Worm (Caenorhabditis elegans): Measurements from ENCODE around the gene oac-55.

oac-55 gene

ce11 chrV:3743172-3743626 is 17.7 kb upstream of the oac-55 start, which contains the start of gene mtm-9 (continued):
- TF ChIP-seq sea-2 (GFP tag; optimal IDR thresholded peaks at IDR 0.05) (no peak), ceh-28 (tag; optimal IDR thresholded peaks at IDR 0.05) (peak; percentile 43), skn-1 (tag; optimal IDR thresholded peaks at IDR 0.05) (peak; percentile 18), ama-1 (optimal IDR thresholded peaks at IDR 0.05) (no peak), egl-27 (tag; optimal IDR thresholded peaks at IDR 0.05) (no peak), ceh-16 (tag; optimal IDR thresholded peaks at IDR 0.05) (no peak)

- TF ChIP-seq ztf-11 (tag; optimal IDR thresholded peaks at IDR 0.05) (no peak), eor-1 (tag; optimal IDR thresholded peaks at IDR 0.05) (no peak), unc-62 (GFP tag; optimal IDR thresholded peaks at IDR 0.05) (no peak), R02D3.7 (tag; optimal IDR thresholded peaks at IDR 0.05) (no peak)
Observed at ce11 chrV:3750328-3750727, 10.6 kb upstream of the oac-55 start.

- no peak for TF ChIP-seq daf-12 (tag; optimal IDR thresholded peaks at IDR 0.05)
- TF ChIP-seq nhr-76 (tag; optimal IDR thresholded peaks at IDR 0.05): no peak
- no peak for TF ChIP-seq mml-1 (tag; optimal IDR thresholded peaks at IDR 0.05)
- no peak for TF ChIP-seq nhr-23 (tag; optimal IDR thresholded peaks at IDR 0.05)
- TF ChIP-seq lin-39 (tag; optimal IDR thresholded peaks at IDR 0.05): no peak
- TF ChIP-seq ZK546.5 (tag; optimal IDR thresholded peaks at IDR 0.05): no peak
- TF ChIP-seq eor-1 (tag; optimal IDR thresholded peaks at IDR 0.05): no peak
- no peak for TF ChIP-seq nhr-43 (tag; optimal IDR thresholded peaks at IDR 0.05; ENCODE audit: poor library complexity, severe bottlenecking)
- no peak for TF ChIP-seq ceh-82 (tag; optimal IDR thresholded peaks at IDR 0.05)
- peak; percentile 57 for TF ChIP-seq nfya-1 (tag; optimal IDR thresholded peaks at IDR 0.05; ENCODE audit: insufficient read depth)
- no peak for TF ChIP-seq nhr-237 (tag; optimal IDR thresholded peaks at IDR 0.05)
- TF ChIP-seq pha-4 (tag; optimal IDR thresholded peaks at IDR 0.05): peak; percentile 50
- TF ChIP-seq nhr-28 (tag; optimal IDR thresholded peaks at IDR 0.05): no peak
- no peak for TF ChIP-seq nhr-77 (tag; optimal IDR thresholded peaks at IDR 0.05)
- TF ChIP-seq ztf-4 (tag; optimal IDR thresholded peaks at IDR 0.05): no peak
- no peak for TF ChIP-seq ama-1 (optimal IDR thresholded peaks at IDR 0.05)
- TF ChIP-seq lin-15B (tag; optimal IDR thresholded peaks at IDR 0.05): no peak
- peak; percentile 7 for TF ChIP-seq skn-1 (tag; optimal IDR thresholded peaks at IDR 0.05)
- TF ChIP-seq nhr-67 (tag; optimal IDR thresholded peaks at IDR 0.05): no peak
- peak; percentile 64 for TF ChIP-seq hmg-11 (tag; optimal IDR thresholded peaks at IDR 0.05)
- no peak for TF ChIP-seq nhr-12 (tag; optimal IDR thresholded peaks at IDR 0.05)
- TF ChIP-seq egl-5 (tag; optimal IDR thresholded peaks at IDR 0.05): no peak
- TF ChIP-seq snpc-4 (tag; optimal IDR thresholded peaks at IDR 0.05): peak; percentile 71
- no peak for TF ChIP-seq nhr-25 (tag; optimal IDR thresholded peaks at IDR 0.05)
- TF ChIP-seq egl-27 (tag; optimal IDR thresholded peaks at IDR 0.05): no peak
- no peak for TF ChIP-seq unc-62 (GFP tag; optimal IDR thresholded peaks at IDR 0.05)
- peak; percentile 26 for TF ChIP-seq elt-2 (tag; optimal IDR thresholded peaks at IDR 0.05)
- TF ChIP-seq sea-2 (GFP tag; optimal IDR thresholded peaks at IDR 0.05): no peak
- no peak for TF ChIP-seq fkh-2 (tag; optimal IDR thresholded peaks at IDR 0.05)
- no peak for TF ChIP-seq tbx-2 (tag; optimal IDR thresholded peaks at IDR 0.05)
- TF ChIP-seq fkh-10 (GFP tag; optimal IDR thresholded peaks at IDR 0.05): no peak
- TF ChIP-seq elt-1 (tag; optimal IDR thresholded peaks at IDR 0.05): no peak
- no peak for TF ChIP-seq unc-39 (tag; optimal IDR thresholded peaks at IDR 0.05)
- TF ChIP-seq ceh-28 (tag; optimal IDR thresholded peaks at IDR 0.05): peak; percentile 3
- TF ChIP-seq elt-3 (tag; optimal IDR thresholded peaks at IDR 0.05): no peak
- peak; percentile 68 for TF ChIP-seq R02D3.7 (tag; optimal IDR thresholded peaks at IDR 0.05)
- no peak for TF ChIP-seq jun-1 (tag; optimal IDR thresholded peaks at IDR 0.05)
Observed at ce11 chrV:3756887-3757286, 4.1 kb upstream of the oac-55 start, which contains the start of gene gid-7. Gene gid-7, minus strand, starts transcription at chrV:3757074.

- no peak for TF ChIP-seq ztf-4 (tag; optimal IDR thresholded peaks at IDR 0.05)
- TF ChIP-seq ZK546.5 (tag; optimal IDR thresholded peaks at IDR 0.05): no peak
- peak; percentile 15 for TF ChIP-seq fkh-10 (GFP tag; optimal IDR thresholded peaks at IDR 0.05)
- TF ChIP-seq snpc-4 (tag; optimal IDR thresholded peaks at IDR 0.05): peak; percentile 59
- TF ChIP-seq sea-2 (GFP tag; optimal IDR thresholded peaks at IDR 0.05): no peak
- TF ChIP-seq unc-62 (GFP tag; optimal IDR thresholded peaks at IDR 0.05): no peak
- TF ChIP-seq nhr-23 (tag; optimal IDR thresholded peaks at IDR 0.05): peak; percentile 70
- no peak for TF ChIP-seq ztf-11 (tag; optimal IDR thresholded peaks at IDR 0.05)
- no peak for TF ChIP-seq nfya-1 (tag; optimal IDR thresholded peaks at IDR 0.05; ENCODE audit: insufficient read depth)
- TF ChIP-seq fos-1 (tag; optimal IDR thresholded peaks at IDR 0.05): no peak
- peak; percentile 96 for TF ChIP-seq R02D3.7 (tag; optimal IDR thresholded peaks at IDR 0.05)
- TF ChIP-seq nhr-67 (tag; optimal IDR thresholded peaks at IDR 0.05): no peak
- TF ChIP-seq nhr-11 (tag; optimal IDR thresholded peaks at IDR 0.05): no peak
- peak; percentile 56 for TF ChIP-seq egl-5 (tag; optimal IDR thresholded peaks at IDR 0.05)
- TF ChIP-seq lin-39 (tag; optimal IDR thresholded peaks at IDR 0.05): peak; percentile 15
- TF ChIP-seq pqm-1 (tag; optimal IDR thresholded peaks at IDR 0.05): peak; percentile 30
- peak; percentile 83 for TF ChIP-seq lin-15B (tag; optimal IDR thresholded peaks at IDR 0.05)
- peak; percentile 37 for TF ChIP-seq nhr-25 (tag; optimal IDR thresholded peaks at IDR 0.05)
Observed at ce11 chrV:3759419-3759915, 1.5 kb upstream of the oac-55 start, which contains the start of gene chk-1. Gene chk-1, minus strand, starts transcription at chrV:3759469.

All from whole organism, L3 larva.